Fruit fly (Drosophila melanogaster) whole organism, embryonic: ENCODE results near the gene p24-1.

Experiments
- Atf-2 ChIP-seq: fragments of 200-800 bp; sonication (Bioruptor generic); optimal IDR thresholded peaks from 2 replicates; lab custom pipeline; 2016; ENCODE audit warnings: missing biosample characterization, missing genetic modification characterization
- CG10979 ChIP-seq: fragments of 200-800 bp; sonication (Bioruptor generic); optimal IDR thresholded peaks from 2 replicates; lab custom pipeline; 2018; ENCODE audit warnings: missing biosample characterization, mild to moderate bottlenecking, missing genetic modification characterization, moderate library complexity
- CG11696 ChIP-seq: fragments of 200-800 bp; sonication (Bioruptor generic); IDR thresholded peaks from 2 replicates; pipeline ENCODE4 v1.3.6; 2022; ENCODE audit warnings: missing biosample characterization, missing genetic modification characterization
- CG12769 ChIP-seq: fragments of 200-800 bp; sonication (Bioruptor generic); optimal IDR thresholded peaks from 2 replicates; lab custom pipeline; 2019; ENCODE audit warnings: missing biosample characterization, mild to moderate bottlenecking, missing genetic modification characterization, moderate library complexity
- CG13287 ChIP-seq: fragments of 200-800 bp; sonication (Bioruptor generic); IDR thresholded peaks from 2 replicates; pipeline ENCODE4 v1.3.6; 2022; ENCODE audit warnings: missing biosample characterization, missing genetic modification characterization; ENCODE audit not compliant: partially characterized antibody
- CG13624 ChIP-seq: fragments of 200-800 bp; sonication (Bioruptor generic); optimal IDR thresholded peaks from 2 replicates; lab custom pipeline; 2016; ENCODE audit warnings: missing biosample characterization, missing genetic modification characterization
- CG13775 ChIP-seq: fragments of 200-800 bp; sonication (Bioruptor generic); optimal IDR thresholded peaks from 3 replicates; lab custom pipeline; 2017; ENCODE audit warnings: missing biosample characterization, mild to moderate bottlenecking, missing genetic modification characterization
- CG17568 ChIP-seq: fragments of 200-800 bp; sonication (Bioruptor generic); optimal IDR thresholded peaks from 2 replicates; lab custom pipeline; 2018; ENCODE audit warnings: missing biosample characterization, mild to moderate bottlenecking, missing genetic modification characterization, moderate library complexity
- CG17802 ChIP-seq: fragments of 200-800 bp; sonication (Bioruptor generic); optimal IDR thresholded peaks from 2 replicates; lab custom pipeline; 2018; ENCODE audit warnings: missing biosample characterization, mild to moderate bottlenecking, missing genetic modification characterization, moderate library complexity
- CG17829 ChIP-seq: fragments of 200-800 bp; optimal IDR thresholded peaks from 2 replicates; lab custom pipeline; 2019; ENCODE audit warnings: missing biosample characterization, mild to moderate bottlenecking, missing genetic modification characterization, moderate library complexity
- CG18764 ChIP-seq: fragments of 200-800 bp; sonication (Bioruptor generic); optimal IDR thresholded peaks from 3 replicates; lab custom pipeline; 2016; ENCODE audit warnings: missing biosample characterization, missing genetic modification characterization
- CG2129 ChIP-seq: fragments of 200-800 bp; sonication (Bioruptor generic); IDR thresholded peaks from 2 replicates; pipeline ENCODE4 v1.3.6; 2022; ENCODE audit warnings: missing biosample characterization, missing genetic modification characterization; ENCODE audit not compliant: partially characterized antibody
- CG2202 ChIP-seq: fragments of 200-800 bp; sonication (Bioruptor generic); optimal IDR thresholded peaks from 2 replicates; lab custom pipeline; 2018; ENCODE audit warnings: missing biosample characterization, mild to moderate bottlenecking, missing genetic modification characterization
- CG2678 ChIP-seq: fragments of 200-800 bp; sonication (Bioruptor generic); optimal IDR thresholded peaks from 3 replicates; lab custom pipeline; 2019; ENCODE audit warnings: missing biosample characterization, mild to moderate bottlenecking, missing genetic modification characterization, moderate library complexity
- CG31388 ChIP-seq: fragments of 200-800 bp; sonication (Bioruptor generic); optimal IDR thresholded peaks from 2 replicates; lab custom pipeline; 2016; ENCODE audit warnings: missing biosample characterization, missing genetic modification characterization
- CG3847 ChIP-seq: fragments of 200-800 bp; sonication (Bioruptor generic); IDR thresholded peaks from 2 replicates; pipeline ENCODE4 v1.3.6; 2022; ENCODE audit warnings: missing biosample characterization, missing genetic modification characterization
- CG4328 ChIP-seq: fragments of 200-800 bp; sonication (Bioruptor generic); optimal IDR thresholded peaks from 3 replicates; lab custom pipeline; 2017; ENCODE audit warnings: missing biosample characterization, missing genetic modification reagents, missing genetic modification characterization
- CG5953 ChIP-seq: fragments of 200-800 bp; sonication (Bioruptor generic); IDR thresholded peaks from 2 replicates; pipeline ENCODE4 v1.3.6; 2022; ENCODE audit warnings: missing biosample characterization, missing genetic modification characterization
- CG8281 ChIP-seq: fragments of 200-800 bp; sonication (Bioruptor generic); optimal IDR thresholded peaks from 2 replicates; lab custom pipeline; 2018; ENCODE audit warnings: missing biosample characterization, mild to moderate bottlenecking, missing genetic modification characterization, moderate library complexity
- CG8359 ChIP-seq: fragments of 200-800 bp; sonication (Bioruptor generic); optimal IDR thresholded peaks from 2 replicates; lab custom pipeline; 2017; ENCODE audit warnings: missing biosample characterization, mild to moderate bottlenecking, missing genetic modification characterization, borderline replicate concordance
- CG8388 ChIP-seq: fragments of 200-800 bp; sonication (Bioruptor generic); optimal IDR thresholded peaks from 2 replicates; lab custom pipeline; 2019; ENCODE audit warnings: missing biosample characterization, mild to moderate bottlenecking, missing genetic modification characterization, moderate library complexity
- Dp ChIP-seq: fragments of 200-800 bp; sonication (Bioruptor generic); optimal IDR thresholded peaks from 2 replicates; lab custom pipeline; 2018; ENCODE audit warnings: missing biosample characterization, mild to moderate bottlenecking, missing genetic modification characterization, moderate library complexity
- Gsc ChIP-seq: fragments of 200-800 bp; sonication (Bioruptor generic); IDR thresholded peaks from 2 replicates; pipeline ENCODE4 v1.3.6; 2022; ENCODE audit warnings: missing biosample characterization, missing genetic modification characterization
- HLH4C ChIP-seq: fragments of 200-800 bp; sonication (Bioruptor generic); IDR thresholded peaks from 3 replicates; pipeline ENCODE4 v1.3.6; 2022; ENCODE audit warnings: missing biosample characterization, missing genetic modification characterization; ENCODE audit not compliant: partially characterized antibody
- Lhr ChIP-seq: fragments of 200-800 bp; sonication (Bioruptor generic); optimal IDR thresholded peaks from 3 replicates; lab custom pipeline; 2017; ENCODE audit warnings: mild to moderate bottlenecking, missing biosample characterization, missing genetic modification reagents, missing genetic modification characterization
- Lpt ChIP-seq: fragments of >200 bp; optimal IDR thresholded peaks from 2 replicates; lab custom pipeline; 2018; ENCODE audit warnings: missing biosample characterization, missing genetic modification characterization
- Neu2 ChIP-seq: fragments of 200-800 bp; sonication (Bioruptor generic); optimal IDR thresholded peaks from 3 replicates; lab custom pipeline; 2016; ENCODE audit warnings: missing biosample characterization, missing genetic modification characterization, borderline replicate concordance
- Side ChIP-seq: fragments of 200-800 bp; sonication (Bioruptor generic); optimal IDR thresholded peaks from 2 replicates; lab custom pipeline; 2016; ENCODE audit warnings: missing biosample characterization, missing genetic modification characterization
- Sin3A ChIP-seq: fragments of >200 bp; optimal IDR thresholded peaks from 2 replicates; lab custom pipeline; 2018
- Trl ChIP-seq, 3 experiments: fragments of >200 bp in 2 of 3; fragments of 200-800 bp in 1 of 3; sonication (Bioruptor generic) in 1 of 3; optimal IDR thresholded peaks; 2 replicates in 1 of 3; 3 replicates in 2 of 3; lab custom pipeline; 2016 to 2017; ENCODE audit warnings: missing biosample characterization in 1 of 3, missing genetic modification characterization in 1 of 3
- Vsx1 ChIP-seq: fragments of 200-800 bp; sonication (Bioruptor generic); optimal IDR thresholded peaks from 2 replicates; lab custom pipeline; 2017; ENCODE audit warnings: missing biosample characterization, mild to moderate bottlenecking, missing genetic modification characterization, missing genetic modification reagents
- chif ChIP-seq, 2 experiments: fragments of 200-800 bp; sonication (Bioruptor generic); optimal IDR thresholded peaks; 3 replicates each; lab custom pipeline; 2016; ENCODE audit warnings: missing biosample characterization in 2 of 2, missing genetic modification characterization in 2 of 2
- corto ChIP-seq: fragments of 200-800 bp; sonication (Bioruptor generic); optimal IDR thresholded peaks from 2 replicates; lab custom pipeline; 2016; ENCODE audit warnings: missing biosample characterization, mild to moderate bottlenecking, missing genetic modification characterization, moderate library complexity
- danr ChIP-seq: fragments of 200-800 bp; sonication (Bioruptor generic); IDR thresholded peaks from 2 replicates; pipeline ENCODE4 v1.3.6; 2022; ENCODE audit warnings: missing biosample characterization, missing genetic modification characterization
- fd96Cb ChIP-seq: fragments of 200-800 bp; sonication (Bioruptor generic); optimal IDR thresholded peaks from 2 replicates; lab custom pipeline; 2018; ENCODE audit warnings: missing biosample characterization, mild to moderate bottlenecking, missing genetic modification characterization, moderate library complexity
- gcm2 ChIP-seq: fragments of 200-800 bp; sonication (Bioruptor generic); optimal IDR thresholded peaks from 2 replicates; lab custom pipeline; 2016; ENCODE audit warnings: missing biosample characterization, missing genetic modification characterization
- gfzf ChIP-seq: fragments of 200-800 bp; sonication (Bioruptor generic); optimal IDR thresholded peaks from 2 replicates; lab custom pipeline; 2016; ENCODE audit warnings: missing biosample characterization, mild to moderate bottlenecking, missing genetic modification characterization, moderate library complexity
- gsb ChIP-seq: fragments of 200-800 bp; sonication (Bioruptor generic); IDR thresholded peaks from 2 replicates; pipeline ENCODE4 v1.3.6; 2022; ENCODE audit warnings: missing biosample characterization, missing genetic modification characterization
- her ChIP-seq: fragments of 200-800 bp; sonication (Bioruptor generic); optimal IDR thresholded peaks from 2 replicates; lab custom pipeline; 2016; ENCODE audit warnings: missing biosample characterization, missing genetic modification characterization
- hth ChIP-seq: fragments of >200 bp; optimal IDR thresholded peaks from 2 replicates; lab custom pipeline; 2017; ENCODE audit warnings: inconsistent platforms
- oc ChIP-seq: fragments of 200-800 bp; sonication (Bioruptor generic); optimal IDR thresholded peaks from 2 replicates; lab custom pipeline; 2018; ENCODE audit warnings: missing biosample characterization, mild to moderate bottlenecking, missing genetic modification characterization, moderate library complexity
- pfk ChIP-seq: fragments of 200-800 bp; sonication (Bioruptor generic); optimal IDR thresholded peaks from 2 replicates; lab custom pipeline; 2018; ENCODE audit warnings: missing biosample characterization, mild to moderate bottlenecking, missing genetic modification characterization, moderate library complexity
- prd ChIP-seq, 3 experiments: fragments of >200 bp in 2 of 3; fragments of 200-800 bp in 1 of 3; sonication (Bioruptor generic) in 1 of 3; optimal IDR thresholded peaks in 2 of 3; IDR thresholded peaks in 1 of 3; 2 replicates in 2 of 3; 3 replicates in 1 of 3; pipeline versions ENCODE4 v1.3.6 to Lab custom; 2017 to 2022; ENCODE audit warnings: missing biosample characterization in 1 of 3, missing genetic modification characterization in 1 of 3
- row ChIP-seq: fragments of 200-800 bp; sonication (Bioruptor generic); IDR thresholded peaks from 3 replicates; pipeline ENCODE4 v1.3.6; 2022; ENCODE audit warnings: missing biosample characterization, missing genetic modification characterization
- so ChIP-seq: fragments of 200-800 bp; sonication (Bioruptor generic); IDR thresholded peaks from 3 replicates; pipeline ENCODE4 v1.3.6; 2022; ENCODE audit warnings: missing biosample characterization, missing genetic modification characterization
- tll ChIP-seq, 2 experiments: fragments of 200-800 bp in 1 of 2; fragments of >200 bp in 1 of 2; sonication (Bioruptor generic) in 1 of 2; optimal IDR thresholded peaks; 2 replicates each; lab custom pipeline; 2017 to 2019; ENCODE audit warnings: missing biosample characterization in 2 of 2, missing genetic modification characterization in 2 of 2, mild to moderate bottlenecking in 1 of 2, moderate library complexity in 1 of 2
- zf30C ChIP-seq: fragments of 200-800 bp; sonication (Bioruptor generic); optimal IDR thresholded peaks from 3 replicates; lab custom pipeline; 2018; ENCODE audit warnings: missing biosample characterization, mild to moderate bottlenecking, missing genetic modification characterization

p24-1 gene

dm6 chrX:11806867-11807747 lies 45.2 kb downstream of the p24-1 start, which contains the start of gene Hsc70-3 (continued):
- no peak for TF ChIP-seq gfzf (GFP tag; lab: Kevin White, UChicago)
- TF ChIP-seq Atf-2 = no peak
- TF ChIP-seq CG3847 (GFP tag; lab: Robert Waterston, UW) = no peak
- TF ChIP-seq gsb (GFP tag; lab: Robert Waterston, UW) = no peak
- TF ChIP-seq Trl (optimal IDR thresholded peaks at IDR 0.05; lab: Kevin White, UChicago) = peak; percentile 76 to 85
- peak; percentile 50 for TF ChIP-seq Trl (GFP tag; optimal IDR thresholded peaks at IDR 0.05; lab: Kevin White, UChicago)
- peak; percentile 55 for TF ChIP-seq pfk (GFP tag; lab: Kevin White, UChicago)
- no peak for TF ChIP-seq CG13624 (GFP tag; lab: Kevin White, UChicago)
- TF ChIP-seq CG17829 (tag; lab: Kevin White, UChicago) = peak; percentile 46
- TF ChIP-seq CG13775 = no peak
- peak; percentile 41 for TF ChIP-seq Lhr
- peak; percentile 60 for TF ChIP-seq oc
- no peak for TF ChIP-seq hth (lab: Kevin White, UChicago)
- no peak for TF ChIP-seq CG31388 (GFP tag; lab: Kevin White, UChicago)
- TF ChIP-seq Side = peak; percentile 40
- peak; percentile 12 for TF ChIP-seq Vsx1 (GFP tag; lab: Kevin White, UChicago)
- peak; percentile 59; the same call in 1 of the 2 replicates for TF ChIP-seq CG5953 (GFP tag; lab: Robert Waterston, UW)
- no peak for TF ChIP-seq zf30C (GFP tag; lab: Kevin White, UChicago)
- TF ChIP-seq row (GFP tag; lab: Robert Waterston, UW) = peak; percentile 83
- peak; percentile 37 for TF ChIP-seq CG8359 (GFP tag; lab: Kevin White, UChicago)
- TF ChIP-seq CG18764 (GFP tag; lab: Kevin White, UChicago) = peak; percentile 35
- peak; percentile 77 for TF ChIP-seq CG17568 (GFP tag; lab: Kevin White, UChicago)
- TF ChIP-seq Neu2 (GFP tag; lab: Kevin White, UChicago) = no peak
- TF ChIP-seq prd (optimal IDR thresholded peaks at IDR 0.05; lab: Kevin White, UChicago) = no peak
- TF ChIP-seq prd (GFP tag; IDR thresholded peaks at IDR 0.05; lab: Robert Waterston, UW) = no peak
- no peak for TF ChIP-seq CG8388 (GFP tag; lab: Kevin White, UChicago)
- TF ChIP-seq her = peak; percentile 40
- peak; percentile 64 for TF ChIP-seq CG2202 (tag; lab: Kevin White, UChicago)
- TF ChIP-seq CG8281 (tag; lab: Kevin White, UChicago) = peak; percentile 13
- TF ChIP-seq CG11696 (GFP tag; lab: Robert Waterston, UW) = no peak
- no peak for TF ChIP-seq gcm2 (GFP tag; lab: Kevin White, UChicago)
- peak; percentile 0 for TF ChIP-seq Dp
- TF ChIP-seq CG4328 (GFP tag; lab: Kevin White, UChicago) = peak; percentile 15
- TF ChIP-seq tll (GFP tag; optimal IDR thresholded peaks at IDR 0.05; lab: Kevin White, UChicago) = peak in 1 of 2 experiments; percentile 2
- peak; percentile 11 for TF ChIP-seq CG10979 (tag; lab: Kevin White, UChicago)
- TF ChIP-seq Sin3A (lab: Kevin White, UChicago) = no peak
- TF ChIP-seq CG13287 = peak; percentile 85
- no peak for TF ChIP-seq danr (GFP tag; lab: Robert Waterston, UW)
- TF ChIP-seq HLH4C (GFP tag; lab: Robert Waterston, UW) = peak; percentile 67
- no peak for TF ChIP-seq CG17802 (tag; lab: Kevin White, UChicago)
- TF ChIP-seq Lpt = no peak
- peak; percentile 41 for TF ChIP-seq CG12769 (tag; lab: Kevin White, UChicago)
- TF ChIP-seq corto (GFP tag; lab: Kevin White, UChicago) = peak; percentile 8
- no peak for TF ChIP-seq Gsc (GFP tag; lab: Robert Waterston, UW)
- TF ChIP-seq chif (GFP tag; optimal IDR thresholded peaks at IDR 0.05; lab: Kevin White, UChicago) = no peak
- TF ChIP-seq so (GFP tag; lab: Robert Waterston, UW) = peak; percentile 26; the same call in 1 of the 3 replicates
- peak; percentile 53 for TF ChIP-seq CG2678
- peak; percentile 46 for TF ChIP-seq CG2129
- TF ChIP-seq fd96Cb = no peak
